Worm (Caenorhabditis elegans) whole organism, L1 larva: ENCODE measurements around the gene col-107.

Experiments used
- lin-39 ChIP-seq: fragments of 150-350 bp; optimal IDR thresholded peaks from 2 replicates; lab custom pipeline; 2014; ENCODE audit warnings: missing biosample characterization, missing genetic modification reagents, missing genetic modification characterization
- nhr-19 ChIP-seq: fragments of 200-800 bp; sonication (Bioruptor generic); conservative IDR thresholded peaks from 2 replicates; pipeline ENCODE4 v1.3.6; 2022; ENCODE audit warnings: missing genetic modification characterization, missing compliant biosample characterization
- unc-130 ChIP-seq: fragments of 150-350 bp; optimal IDR thresholded peaks from 2 replicates; lab custom pipeline; 2017; ENCODE audit warnings: missing biosample characterization, missing genetic modification characterization, inconsistent platforms
- unc-62 ChIP-seq: fragments of 150-350 bp; optimal IDR thresholded peaks from 2 replicates; lab custom pipeline; 2014; ENCODE audit warnings: missing biosample characterization, missing genetic modification reagents, missing genetic modification characterization

DNA sequence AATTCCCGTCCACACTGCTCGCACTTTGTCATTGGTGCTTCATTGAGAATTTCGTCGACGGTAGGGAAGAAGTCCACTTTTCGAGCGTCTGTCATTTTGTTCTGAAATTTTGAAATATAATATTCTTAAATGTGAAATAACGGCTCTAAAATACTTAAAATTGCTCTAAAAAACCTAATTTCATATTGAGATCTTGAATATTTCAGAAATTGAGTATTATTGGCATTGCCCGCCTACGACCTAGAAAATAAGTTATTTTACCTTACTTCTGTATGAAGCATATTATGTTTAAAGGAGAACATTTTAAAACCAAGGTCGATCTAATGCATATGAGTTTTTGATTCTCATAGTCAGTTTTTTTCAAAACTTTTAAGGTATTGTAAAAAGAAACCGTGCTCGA lies 1.6 kb downstream of the col-107 start, which contains the start of gene C34H4.5:
- TF ChIP-seq lin-39 (tag; lab: Kevin White, UChicago) (no peak), unc-130 (tag; lab: Kevin White, UChicago) (no peak), nhr-19 (GFP tag; lab: Robert Waterston, UW) (no peak), unc-62 (no peak)
